Fruit fly (Drosophila melanogaster): ENCODE results near the gene Rsf1.

Rsf1 gene

DNA sequence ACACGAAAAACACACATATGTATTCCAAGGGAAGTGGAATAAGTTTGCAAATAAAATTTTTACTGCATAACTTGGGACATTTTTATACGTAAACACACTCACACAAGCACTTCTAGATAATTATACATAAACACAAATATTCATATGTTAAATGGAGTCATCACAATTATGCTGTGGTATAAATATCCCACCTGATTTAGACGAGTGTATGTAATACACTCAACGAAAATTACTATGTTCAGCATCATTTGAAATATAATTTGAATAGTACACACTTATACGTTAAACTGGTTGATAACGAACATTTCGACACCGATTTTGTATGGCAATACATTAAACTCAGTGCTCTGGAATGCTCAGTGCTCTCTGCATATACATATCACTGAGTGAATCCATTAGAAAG, 32.3 kb downstream of the Rsf1 start (continued):
- TF ChIP-seq CG13424 (tag; optimal IDR thresholded peaks at IDR 0.05) (peak; percentile 6), CG1529 (GFP tag; optimal IDR thresholded peaks at IDR 0.05) (no peak), Hmx (GFP tag; optimal IDR thresholded peaks at IDR 0.05) (no peak), CG9932 (GFP tag; IDR thresholded peaks at IDR 0.05) (no peak), HLH4C (GFP tag; IDR thresholded peaks at IDR 0.05; ENCODE audit: partially characterized antibody) (no peak), seq (GFP tag; IDR thresholded peaks at IDR 0.05) (no peak), tna (GFP tag; IDR thresholded peaks at IDR 0.05; ENCODE audit: partially characterized antibody) (no peak), Sox100B (GFP tag; optimal IDR thresholded peaks at IDR 0.05) (no peak), caup (GFP tag; optimal IDR thresholded peaks at IDR 0.05; ENCODE audit: severe bottlenecking) (no peak), CG12769 (tag; optimal IDR thresholded peaks at IDR 0.05) (peak; percentile 25), CG31365 (tag; optimal IDR thresholded peaks at IDR 0.05) (no peak), ERR (GFP tag; optimal IDR thresholded peaks at IDR 0.05) (no peak), Hey (tag; optimal IDR thresholded peaks at IDR 0.05) (no peak), unc-4 (GFP tag; IDR thresholded peaks at IDR 0.05; ENCODE audit: partially characterized antibody) (no peak), CG3726 (GFP tag; IDR thresholded peaks at IDR 0.05) (no peak), ATbp (GFP tag; optimal IDR thresholded peaks at IDR 0.05) (no peak), CG43689 (GFP tag; IDR thresholded peaks at IDR 0.05) (no peak), fd3F (GFP tag; optimal IDR thresholded peaks at IDR 0.05) (no peak), pros (GFP tag; optimal IDR thresholded peaks at IDR 0.05) (no peak), CG13624 (GFP tag; optimal IDR thresholded peaks at IDR 0.05) (no peak), CG4328 (GFP tag; optimal IDR thresholded peaks at IDR 0.05) (peak; percentile 26), Ravus (GFP tag; IDR thresholded peaks at IDR 0.05) (no peak), pita (GFP tag; optimal IDR thresholded peaks at IDR 0.05) (no peak), CG5245 (GFP tag; optimal IDR thresholded peaks at IDR 0.05) (peak; percentile 5), Hsf (GFP tag; optimal IDR thresholded peaks at IDR 0.05) (no peak), Nf-YC (tag; optimal IDR thresholded peaks at IDR 0.05) (no peak), ase (GFP tag; IDR thresholded peaks at IDR 0.05) (no peak), exex (tag; optimal IDR thresholded peaks at IDR 0.05) (peak; percentile 32), zf30C (GFP tag; optimal IDR thresholded peaks at IDR 0.05) (peak; percentile 91), CG12299 (tag; optimal IDR thresholded peaks at IDR 0.05) (no peak), bbx (GFP tag; IDR thresholded peaks at IDR 0.05; ENCODE audit: partially characterized antibody) (no peak), CG31388 (GFP tag; optimal IDR thresholded peaks at IDR 0.05) (no peak), D19A (tag; optimal IDR thresholded peaks at IDR 0.05) (no peak), dysf (GFP tag; IDR thresholded peaks at IDR 0.05) (no peak; the same call in 2 of the 3 replicates), Hr3 (GFP tag; optimal IDR thresholded peaks at IDR 0.05) (no peak), Optix (GFP tag; IDR thresholded peaks at IDR 0.05) (no peak), Lim3 (GFP tag; IDR thresholded peaks at IDR 0.05) (no peak), Atf3 (GFP tag; optimal IDR thresholded peaks at IDR 0.05) (peak; percentile 2), NC2α (GFP tag; optimal IDR thresholded peaks at IDR 0.05) (no peak), CG18764 (GFP tag; optimal IDR thresholded peaks at IDR 0.05) (no peak), Hr39 (optimal IDR thresholded peaks at IDR 0.05) (no peak), Oaz (GFP tag; IDR thresholded peaks at IDR 0.05) (no peak), Eip74EF (GFP tag; optimal IDR thresholded peaks at IDR 0.05) (no peak), CG30403 (GFP tag; optimal IDR thresholded peaks at IDR 0.05) (no peak), Sry-β (GFP tag; optimal IDR thresholded peaks at IDR 0.05) (no peak), sna (GFP tag; IDR thresholded peaks at IDR 0.05; ENCODE audit: partially characterized antibody) (no peak), Dp (GFP tag; optimal IDR thresholded peaks at IDR 0.05) (no peak), Nf-YB (GFP tag; optimal IDR thresholded peaks at IDR 0.05) (no peak), Rfx (GFP tag; IDR thresholded peaks at IDR 0.05) (peak; percentile 62; the same call in 1 of the 2 replicates), CG17361 (GFP tag; IDR thresholded peaks at IDR 0.05) (no peak), CG6791 (GFP tag; IDR thresholded peaks at IDR 0.05; ENCODE audit: partially characterized antibody) (no peak)

Measured in whole organism, embryonic.